Worm (Caenorhabditis elegans) whole organism, L4/young adult: ENCODE data around the gene F46B3.16.

ENCODE experiments used
- dao-5 ChIP-seq: sonication (generic microtip); optimal IDR thresholded peaks from 2 replicates; lab custom pipeline; 2016; ENCODE audit warnings: missing genotype, missing genetic modification characterization, moderate library complexity, missing compliant biosample characterization
- him-1 ChIP-seq: sonication (generic microtip); optimal IDR thresholded peaks from 2 replicates; lab custom pipeline; 2016; ENCODE audit warnings: missing genotype, missing genetic modification reagents, missing genetic modification characterization, missing compliant biosample characterization

DNA sequence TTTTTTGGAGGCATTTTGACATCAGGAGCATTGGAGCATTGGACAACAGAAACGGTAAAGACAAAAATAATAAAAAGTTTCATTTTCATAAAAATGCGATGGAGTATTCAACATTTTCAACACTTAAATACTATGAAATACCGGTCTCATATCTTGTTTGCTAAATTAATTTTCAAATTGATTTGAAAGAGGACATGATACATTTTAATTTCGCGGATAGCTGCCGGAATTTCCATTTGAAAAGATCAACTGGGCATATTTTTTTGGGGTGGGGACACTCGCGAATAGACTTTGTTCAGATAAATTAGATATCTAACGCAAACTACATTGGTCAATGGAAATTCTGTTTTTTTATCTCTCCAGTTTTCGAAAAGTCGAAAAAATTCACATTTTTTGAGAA, 39.7 kb upstream of the F46B3.16 start, which contains the start of gene F26F2.10:
- TF ChIP-seq dao-5, result no peak
- TF ChIP-seq him-1 (tag; lab: Kevin White, UChicago), result no peak
